Worm (Caenorhabditis elegans) whole organism, L2 larva: ENCODE measurements around the gene F31E9.3.

Experiments used
- C34F6.9 ChIP-seq: fragments of 150-350 bp; optimal IDR thresholded peaks from 2 replicates; lab custom pipeline; 2014; ENCODE audit warnings: missing biosample characterization, missing genetic modification characterization
- R02D3.7 ChIP-seq: fragments of 150-350 bp; optimal IDR thresholded peaks from 2 replicates; lab custom pipeline; 2014; ENCODE audit warnings: missing biosample characterization, missing genetic modification characterization
- Y55F3AM.14 ChIP-seq: fragments of 200-800 bp; sonication (Bioruptor generic); optimal IDR thresholded peaks from 2 replicates; lab custom pipeline; 2018; ENCODE audit warnings: mild to moderate bottlenecking, missing genetic modification characterization, missing compliant biosample characterization
- ZK546.5 ChIP-seq: sonication (generic microtip); optimal IDR thresholded peaks from 2 replicates; lab custom pipeline; 2017; ENCODE audit warnings: missing biosample characterization, missing genetic modification characterization
- aly-2 ChIP-seq: fragments of 150-350 bp; optimal IDR thresholded peaks from 2 replicates; lab custom pipeline; 2014; ENCODE audit warnings: missing biosample characterization, missing genetic modification characterization
- ama-1 ChIP-seq: fragments of 150-350 bp; optimal IDR thresholded peaks from 2 replicates; lab custom pipeline; 2018; ENCODE audit warnings: inconsistent platforms
- blmp-1 ChIP-seq: sonication (generic microtip); optimal IDR thresholded peaks from 2 replicates; lab custom pipeline; 2017; ENCODE audit warnings: missing genetic modification characterization, mild to moderate bottlenecking, missing compliant biosample characterization, antibody characterized with exemption, moderate library complexity; ENCODE audit not compliant: insufficient read depth
- ceh-16 ChIP-seq: fragments of 150-350 bp; optimal IDR thresholded peaks from 2 replicates; lab custom pipeline; 2014; ENCODE audit warnings: missing biosample characterization, missing genetic modification characterization
- ceh-82 ChIP-seq: fragments of 150-350 bp; optimal IDR thresholded peaks from 2 replicates; lab custom pipeline; 2014; ENCODE audit warnings: missing biosample characterization, missing genetic modification characterization
- crh-2 ChIP-seq: sonication (generic microtip); optimal IDR thresholded peaks from 2 replicates; lab custom pipeline; 2017; ENCODE audit warnings: missing biosample characterization, missing genetic modification characterization
- dmd-4 ChIP-seq: sonication (generic microtip); optimal IDR thresholded peaks from 2 replicates; lab custom pipeline; 2017; ENCODE audit warnings: missing biosample characterization, missing genetic modification characterization
- egl-27 ChIP-seq: sonication (generic microtip); optimal IDR thresholded peaks from 3 replicates; lab custom pipeline; 2017; ENCODE audit warnings: missing biosample characterization, missing genetic modification reagents, missing genetic modification characterization
- elt-1 ChIP-seq: fragments of 150-350 bp; optimal IDR thresholded peaks from 2 replicates; lab custom pipeline; 2014; ENCODE audit warnings: missing biosample characterization, missing genetic modification characterization
- gmeb-1 ChIP-seq: fragments of 150-350 bp; optimal IDR thresholded peaks from 2 replicates; lab custom pipeline; 2014; ENCODE audit warnings: missing biosample characterization, missing genetic modification characterization
- lin-11 ChIP-seq: fragments of 150-350 bp; sonication (generic microtip); optimal IDR thresholded peaks from 2 replicates; lab custom pipeline; 2014; ENCODE audit warnings: missing biosample characterization, missing genetic modification characterization, inconsistent platforms, mixed read lengths
- lin-13 ChIP-seq: fragments of 150-350 bp; optimal IDR thresholded peaks from 2 replicates; lab custom pipeline; 2014; ENCODE audit warnings: missing biosample characterization, missing genetic modification reagents, missing genetic modification characterization
- lsy-2 ChIP-seq, 2 experiments: fragments of 150-350 bp in 1 of 2; sonication (generic microtip) in 1 of 2; optimal IDR thresholded peaks; 2 replicates each; lab custom pipeline; 2014 to 2017; ENCODE audit warnings: missing biosample characterization in 2 of 2, missing genetic modification characterization in 2 of 2
- mab-5 ChIP-seq: fragments of 150-350 bp; optimal IDR thresholded peaks from 2 replicates; lab custom pipeline; 2014; ENCODE audit warnings: missing biosample characterization, missing genetic modification characterization
- mbf-1 ChIP-seq: sonication (generic microtip); optimal IDR thresholded peaks from 2 replicates; lab custom pipeline; 2017; ENCODE audit warnings: missing biosample characterization, missing genetic modification characterization
- mdl-1 ChIP-seq, 2 experiments: fragments of 150-350 bp in 1 of 2; sonication (generic microtip) in 1 of 2; optimal IDR thresholded peaks; 2 replicates each; lab custom pipeline; 2017; ENCODE audit warnings: missing biosample characterization in 2 of 2, missing genetic modification characterization in 2 of 2
- nhr-10 ChIP-seq: sonication (generic microtip); optimal IDR thresholded peaks from 2 replicates; lab custom pipeline; 2017; ENCODE audit warnings: missing biosample characterization, missing genetic modification characterization
- nhr-12 ChIP-seq: fragments of 150-350 bp; optimal IDR thresholded peaks from 2 replicates; lab custom pipeline; 2014; ENCODE audit warnings: missing biosample characterization, missing genetic modification characterization
- nhr-129 ChIP-seq: fragments of 150-350 bp; optimal IDR thresholded peaks from 2 replicates; lab custom pipeline; 2014; ENCODE audit warnings: missing biosample characterization, missing genetic modification characterization
- nhr-21 ChIP-seq: fragments of 150-350 bp; optimal IDR thresholded peaks from 2 replicates; lab custom pipeline; 2014; ENCODE audit warnings: missing biosample characterization, missing genetic modification characterization
- nhr-237 ChIP-seq: fragments of 150-350 bp; optimal IDR thresholded peaks from 2 replicates; lab custom pipeline; 2014; ENCODE audit warnings: missing biosample characterization, missing genetic modification characterization
- nhr-25 ChIP-seq: fragments of 150-350 bp; sonication (generic microtip); optimal IDR thresholded peaks from 3 replicates; lab custom pipeline; 2014; ENCODE audit warnings: missing biosample characterization, missing genetic modification characterization
- nhr-6 ChIP-seq: fragments of 150-350 bp; optimal IDR thresholded peaks from 2 replicates; lab custom pipeline; 2014; ENCODE audit warnings: missing biosample characterization, missing genetic modification characterization
- nhr-77 ChIP-seq: fragments of 150-350 bp; optimal IDR thresholded peaks from 2 replicates; lab custom pipeline; 2014; ENCODE audit warnings: missing biosample characterization, missing genetic modification characterization
- peb-1 ChIP-seq: fragments of 150-350 bp; optimal IDR thresholded peaks from 2 replicates; lab custom pipeline; 2014; ENCODE audit warnings: missing biosample characterization, missing genetic modification characterization
- sem-4 ChIP-seq: fragments of 150-350 bp; optimal IDR thresholded peaks from 2 replicates; lab custom pipeline; 2014; ENCODE audit warnings: missing biosample characterization, missing genetic modification reagents, missing genetic modification characterization
- skn-1 ChIP-seq: sonication (generic microtip); optimal IDR thresholded peaks from 2 replicates; lab custom pipeline; 2017; ENCODE audit warnings: missing biosample characterization, missing genetic modification characterization
- sma-3 ChIP-seq: sonication (generic microtip); optimal IDR thresholded peaks from 2 replicates; lab custom pipeline; 2016; ENCODE audit warnings: missing genetic modification reagents, missing genetic modification characterization, missing compliant biosample characterization
- sma-9 ChIP-seq, 2 experiments: fragments of 150-350 bp in 1 of 2; sonication (generic microtip) in 1 of 2; optimal IDR thresholded peaks; 2 replicates each; lab custom pipeline; 2014 to 2016; ENCODE audit warnings: missing genetic modification characterization in 2 of 2, mild to moderate bottlenecking in 1 of 2, missing biosample characterization in 1 of 2, missing compliant biosample characterization in 1 of 2, missing genetic modification reagents in 1 of 2, moderate library complexity in 1 of 2
- snpc-4 ChIP-seq: fragments of 150-350 bp; optimal IDR thresholded peaks from 2 replicates; lab custom pipeline; 2014; ENCODE audit warnings: missing biosample characterization, missing genetic modification characterization
- unc-39 ChIP-seq: fragments of 150-350 bp; optimal IDR thresholded peaks from 2 replicates; lab custom pipeline; 2014; ENCODE audit warnings: missing biosample characterization, missing genetic modification characterization
- zag-1 ChIP-seq: fragments of 150-350 bp; optimal IDR thresholded peaks from 2 replicates; lab custom pipeline; 2014; ENCODE audit warnings: missing biosample characterization, missing genetic modification characterization
- ztf-4 ChIP-seq: fragments of 150-350 bp; optimal IDR thresholded peaks from 2 replicates; lab custom pipeline; 2014; ENCODE audit warnings: missing biosample characterization, missing genetic modification characterization

F31E9.3 gene

DNA sequence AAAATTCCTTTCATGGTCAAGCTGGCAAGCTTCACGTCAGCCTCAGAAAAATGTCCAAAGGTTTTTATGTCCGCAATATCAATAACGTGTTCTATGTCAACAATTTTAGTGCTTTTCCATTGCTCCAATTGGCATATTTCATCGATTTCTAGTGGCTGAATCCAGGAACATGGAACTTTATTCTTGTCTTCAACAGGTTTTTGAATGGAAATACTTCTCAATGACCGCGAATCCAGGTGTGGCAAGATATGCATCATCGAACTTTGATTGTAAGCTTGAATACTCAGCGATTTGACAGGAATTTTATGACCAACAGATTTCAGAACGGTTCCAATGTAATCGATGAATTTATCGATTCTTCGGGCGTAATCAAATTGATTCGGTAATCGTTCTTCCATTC is 23.7 kb upstream of the F31E9.3 start:
- TF ChIP-seq sma-3 (no peak), ama-1 (lab: Kevin White, UChicago) (no peak), lsy-2 (tag; optimal IDR thresholded peaks at IDR 0.05; lab: Kevin White, UChicago) (no peak), nhr-237 (no peak), blmp-1 (tag; lab: Kevin White, UChicago) (no peak), aly-2 (tag; lab: Kevin White, UChicago) (no peak), crh-2 (tag; lab: Kevin White, UChicago) (no peak), zag-1 (tag; lab: Kevin White, UChicago) (no peak), sma-9 (GFP tag; optimal IDR thresholded peaks at IDR 0.05; lab: Kevin White, UChicago) (no peak), sma-9 (tag; optimal IDR thresholded peaks at IDR 0.05; lab: Kevin White, UChicago) (no peak), peb-1 (tag; lab: Kevin White, UChicago) (no peak), mab-5 (tag; lab: Kevin White, UChicago) (no peak), elt-1 (tag; lab: Kevin White, UChicago) (no peak)

DNA sequence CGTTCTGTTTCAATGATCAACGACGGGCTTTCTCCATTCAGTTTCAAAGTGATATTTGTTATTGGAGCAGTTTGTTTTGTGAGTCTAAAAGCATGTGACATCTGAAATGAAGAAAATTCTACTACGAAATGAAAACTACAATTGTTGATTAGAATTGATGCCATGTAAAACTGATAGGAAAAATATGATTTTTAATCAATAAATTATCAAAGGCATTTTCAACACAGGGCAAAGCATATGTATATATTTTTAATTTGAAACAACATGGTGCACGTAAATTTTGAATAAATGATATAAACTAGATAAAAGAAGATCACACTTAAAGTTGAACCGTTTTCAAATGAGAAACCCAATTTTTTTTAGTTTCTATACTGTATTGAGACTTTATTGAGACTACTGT is 21.0 kb upstream of the F31E9.3 start, which contains the start of gene K10G4.5:
Gene K10G4.5, minus strand, starts transcription at position 101 of the 400 bp plus-strand sequence.
- no peak for TF ChIP-seq lsy-2 (tag; optimal IDR thresholded peaks at IDR 0.05; lab: Kevin White, UChicago)
- no peak for TF ChIP-seq unc-39 (tag; lab: Kevin White, UChicago)
- no peak for TF ChIP-seq blmp-1 (tag; lab: Kevin White, UChicago)
- TF ChIP-seq crh-2 (tag; lab: Kevin White, UChicago), result no peak
- TF ChIP-seq C34F6.9 (tag; lab: Kevin White, UChicago), result no peak
- TF ChIP-seq nhr-6 (tag; lab: Kevin White, UChicago), result no peak
- no peak for TF ChIP-seq ztf-4
- no peak for TF ChIP-seq sem-4 (tag; lab: Kevin White, UChicago)
- TF ChIP-seq nhr-10 (tag; lab: Kevin White, UChicago), result no peak
- TF ChIP-seq nhr-77, result no peak
- TF ChIP-seq elt-1 (tag; lab: Kevin White, UChicago), result no peak
- TF ChIP-seq ceh-82 (tag; lab: Kevin White, UChicago), result no peak
- TF ChIP-seq mab-5 (tag; lab: Kevin White, UChicago), result no peak
- no peak for TF ChIP-seq egl-27 (tag; lab: Kevin White, UChicago)
- TF ChIP-seq Y55F3AM.14 (GFP tag; lab: Kevin White, UChicago), result no peak
- TF ChIP-seq sma-3, result no peak
- no peak for TF ChIP-seq sma-9 (GFP tag; optimal IDR thresholded peaks at IDR 0.05; lab: Kevin White, UChicago)
- TF ChIP-seq sma-9 (tag; optimal IDR thresholded peaks at IDR 0.05; lab: Kevin White, UChicago), result no peak
- TF ChIP-seq lin-13, result no peak

DNA sequence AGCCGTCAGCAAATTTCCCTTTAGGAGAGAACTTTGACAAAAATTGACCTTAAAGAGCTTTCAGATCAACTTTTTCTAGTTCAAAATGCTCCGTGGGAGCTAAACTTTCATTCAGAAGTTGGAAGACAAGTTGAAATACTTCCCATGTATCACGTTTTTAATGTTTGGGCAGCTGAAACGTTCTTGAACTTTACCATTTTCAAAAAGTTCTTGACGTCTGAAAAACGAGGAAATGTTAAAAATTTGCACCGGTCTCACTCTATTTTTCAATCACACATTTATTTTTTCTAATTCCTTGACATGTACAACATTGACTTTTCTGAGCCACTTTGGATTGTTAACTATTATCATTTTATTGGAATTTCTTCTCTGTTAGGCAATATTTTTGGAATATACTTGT is 19.6 kb upstream of the F31E9.3 start, which contains the start of gene sri-70:
Gene sri-70, plus strand, starts transcription at position 301 of the 400 bp plus-strand sequence.
- no peak for TF ChIP-seq crh-2 (tag; lab: Kevin White, UChicago)

DNA sequence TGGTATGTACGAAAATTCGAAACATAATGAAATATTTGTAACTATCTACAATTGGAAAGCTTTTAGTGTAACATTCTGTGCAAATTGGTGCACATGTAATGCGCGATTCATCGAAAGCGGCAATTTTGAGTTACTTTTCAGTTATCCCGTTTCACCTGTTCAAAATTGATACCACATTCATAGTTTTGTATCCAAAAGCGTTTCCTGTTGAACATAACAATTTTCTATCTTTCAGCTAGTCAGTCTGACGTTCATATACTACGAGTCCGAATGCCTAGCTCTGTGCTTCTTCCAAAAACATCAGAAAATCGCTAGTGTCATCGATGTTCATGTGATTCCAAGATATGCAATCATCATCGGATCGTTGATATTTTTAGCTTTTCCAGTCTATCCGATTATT is 19.0 kb upstream of the F31E9.3 start:
- TF ChIP-seq nhr-21 (no peak), ama-1 (lab: Kevin White, UChicago) (no peak), blmp-1 (tag; lab: Kevin White, UChicago) (no peak), mbf-1 (tag; lab: Kevin White, UChicago) (no peak)

DNA sequence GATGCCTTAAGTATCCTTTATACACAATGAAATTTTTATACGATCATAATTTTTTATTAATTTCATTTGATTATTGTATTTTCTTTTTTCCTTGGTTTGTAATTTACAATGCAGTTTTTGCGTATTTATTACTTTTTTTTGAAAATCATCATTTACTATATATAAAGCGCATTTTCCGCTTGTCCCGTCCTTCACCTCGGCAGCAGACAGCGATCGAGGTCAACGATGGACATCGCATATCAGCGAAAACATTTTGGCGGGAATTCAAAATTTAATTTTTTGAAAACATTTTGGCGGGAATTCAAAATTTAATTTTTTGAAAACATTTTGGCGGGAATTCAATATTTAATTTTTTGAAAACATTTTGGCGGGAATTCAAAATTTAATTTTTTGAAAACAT is 14.5 kb upstream of the F31E9.3 start:
- peak; percentile 5 for TF ChIP-seq snpc-4 (tag; lab: Kevin White, UChicago)
- TF ChIP-seq ZK546.5 (tag; lab: Kevin White, UChicago), result no peak
- TF ChIP-seq ztf-4, result no peak
- TF ChIP-seq nhr-77, result no peak
- no peak for TF ChIP-seq egl-27 (tag; lab: Kevin White, UChicago)

DNA sequence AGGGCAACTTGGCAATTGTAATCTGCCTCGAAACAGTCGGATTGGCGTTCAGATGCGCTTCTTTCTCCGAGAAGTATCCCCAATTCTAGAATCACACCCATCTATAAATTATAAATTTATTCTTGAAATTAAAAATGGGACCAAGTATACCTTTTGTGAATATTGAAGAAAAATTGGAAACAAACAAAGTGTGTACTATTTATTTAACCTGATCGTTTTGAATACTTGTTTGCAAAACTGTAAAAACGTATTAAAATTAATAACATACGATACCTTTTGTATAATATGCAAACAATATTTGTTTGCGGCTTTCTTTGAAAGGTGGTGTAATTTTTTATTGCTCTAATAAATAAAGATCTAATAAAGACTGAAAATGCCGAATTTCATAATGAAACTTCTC is 10.0 kb upstream of the F31E9.3 start, which contains the start of gene Y61B8B.3:
Gene Y61B8B.3, minus strand, starts transcription at position 101 of the 400 bp plus-strand sequence.
- TF ChIP-seq nhr-25 (tag; lab: Kevin White, UChicago) (no peak), nhr-129 (tag; lab: Kevin White, UChicago) (no peak), lin-11 (no peak), ceh-82 (tag; lab: Kevin White, UChicago) (no peak), dmd-4 (tag; lab: Kevin White, UChicago) (no peak), aly-2 (tag; lab: Kevin White, UChicago) (no peak), ceh-16 (tag; lab: Kevin White, UChicago) (no peak), R02D3.7 (tag; lab: Kevin White, UChicago) (no peak), ztf-4 (no peak), nhr-77 (no peak), lsy-2 (tag; optimal IDR thresholded peaks at IDR 0.05; lab: Kevin White, UChicago) (no peak), zag-1 (tag; lab: Kevin White, UChicago) (no peak), gmeb-1 (tag; lab: Kevin White, UChicago) (no peak), nhr-12 (tag; lab: Kevin White, UChicago) (no peak), mdl-1 (tag; optimal IDR thresholded peaks at IDR 0.05; lab: Kevin White, UChicago) (no peak), skn-1 (no peak)
